Worm (Caenorhabditis elegans) whole organism, L3 larva: ENCODE data around the gene nlp-50.

Source experiments
- fkh-10 ChIP-seq: sonication (generic microtip); optimal IDR thresholded peaks from 2 replicates; lab custom pipeline; 2017; ENCODE audit warnings: missing biosample characterization, missing genetic modification reagents, missing genetic modification characterization
- nhr-237 ChIP-seq: fragments of 150-350 bp; optimal IDR thresholded peaks from 2 replicates; lab custom pipeline; 2014; ENCODE audit warnings: missing biosample characterization, missing genetic modification characterization
- nhr-25 ChIP-seq: sonication (generic microtip); optimal IDR thresholded peaks from 2 replicates; lab custom pipeline; 2017; ENCODE audit warnings: missing biosample characterization, missing genetic modification characterization
- nhr-43 ChIP-seq: sonication (generic microtip); optimal IDR thresholded peaks from 2 replicates; lab custom pipeline; 2016; ENCODE audit warnings: mild to moderate bottlenecking, missing genetic modification characterization, missing compliant biosample characterization; ENCODE audit not compliant: poor library complexity, severe bottlenecking
- snpc-4 ChIP-seq: fragments of 150-350 bp; optimal IDR thresholded peaks from 2 replicates; lab custom pipeline; 2014; ENCODE audit warnings: missing biosample characterization, missing genetic modification characterization
- ztf-4 ChIP-seq: fragments of 150-350 bp; optimal IDR thresholded peaks from 2 replicates; lab custom pipeline; 2014; ENCODE audit warnings: missing biosample characterization, missing genetic modification characterization

DNA sequence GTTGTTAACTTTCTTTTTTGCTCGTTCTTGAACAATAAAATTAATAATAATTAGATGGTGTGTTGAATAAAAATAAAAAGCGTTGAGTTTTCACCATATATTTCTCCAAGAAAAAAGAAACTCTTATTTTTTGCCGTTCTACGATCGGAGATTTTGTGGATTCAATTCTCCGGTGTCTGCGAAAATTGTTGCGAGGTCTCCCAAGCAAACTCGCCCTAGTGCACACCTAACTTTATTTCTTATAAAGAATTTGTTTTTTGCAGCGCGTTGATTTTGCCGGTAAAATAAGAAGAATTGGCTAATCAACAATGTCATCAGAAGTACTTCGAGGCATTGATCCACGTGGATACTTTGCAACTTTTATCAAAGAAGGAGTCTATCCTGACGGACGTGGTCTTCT is 23.4 kb upstream of the nlp-50 start, which contains the start of gene exos-8:
- TF ChIP-seq nhr-25 (tag; lab: Kevin White, UChicago) (peak; percentile 40), ztf-4 (tag; lab: Kevin White, UChicago) (no peak), nhr-43 (peak; percentile 54), snpc-4 (tag; lab: Kevin White, UChicago) (no peak), fkh-10 (GFP tag; lab: Kevin White, UChicago) (no peak), nhr-237 (tag; lab: Kevin White, UChicago) (no peak)
